Fruit fly (Drosophila melanogaster) whole organism, embryonic: Measurements from ENCODE around the gene CG33268.

Source experiments
- Aef1 ChIP-seq: fragments of 200-800 bp; sonication (Bioruptor generic); IDR thresholded peaks from 3 replicates; pipeline ENCODE4 v1.3.6; 2022; ENCODE audit warnings: missing biosample characterization, missing genetic modification characterization
- C15 ChIP-seq: fragments of 200-800 bp; sonication (Bioruptor generic); IDR thresholded peaks from 3 replicates; pipeline ENCODE4 v1.3.6; 2022; ENCODE audit warnings: missing biosample characterization, missing genetic modification characterization
- CG10267 ChIP-seq: fragments of 200-800 bp; sonication (Bioruptor generic); optimal IDR thresholded peaks from 2 replicates; lab custom pipeline; 2018; ENCODE audit warnings: missing biosample characterization, mild to moderate bottlenecking, missing genetic modification characterization, moderate library complexity
- CG10366 ChIP-seq: fragments of 200-800 bp; sonication (Bioruptor generic); IDR thresholded peaks from 2 replicates; pipeline ENCODE4 v1.3.6; 2022; ENCODE audit warnings: missing biosample characterization, missing genetic modification characterization
- CG10565 ChIP-seq: fragments of 200-800 bp; sonication (Bioruptor generic); optimal IDR thresholded peaks from 3 replicates; lab custom pipeline; 2016; ENCODE audit warnings: missing biosample characterization, mild to moderate bottlenecking, missing genetic modification characterization
- CG11696 ChIP-seq: fragments of 200-800 bp; sonication (Bioruptor generic); IDR thresholded peaks from 2 replicates; pipeline ENCODE4 v1.3.6; 2022; ENCODE audit warnings: missing biosample characterization, missing genetic modification characterization
- CG12659 ChIP-seq: fragments of 200-800 bp; sonication (Bioruptor generic); optimal IDR thresholded peaks from 3 replicates; lab custom pipeline; 2017; ENCODE audit warnings: mild to moderate bottlenecking, missing biosample characterization, missing genetic modification reagents, missing genetic modification characterization
- CG13123 ChIP-seq: fragments of 200-800 bp; sonication (Bioruptor generic); optimal IDR thresholded peaks from 2 replicates; lab custom pipeline; 2016; ENCODE audit warnings: missing biosample characterization, missing genetic modification characterization
- CG14014 ChIP-seq: fragments of 200-800 bp; sonication (Bioruptor generic); IDR thresholded peaks from 2 replicates; pipeline ENCODE4 v1.3.6; 2022; ENCODE audit warnings: missing biosample characterization, missing genetic modification characterization
- CG14050 ChIP-seq: fragments of 200-800 bp; sonication (Bioruptor generic); IDR thresholded peaks from 3 replicates; pipeline ENCODE4 v1.3.6; 2022; ENCODE audit warnings: missing biosample characterization, missing genetic modification characterization
- CG14667 ChIP-seq: fragments of 200-800 bp; sonication (Bioruptor generic); IDR thresholded peaks from 2 replicates; pipeline ENCODE4 v1.3.6; 2022; ENCODE audit warnings: missing biosample characterization, missing genetic modification characterization
- CG15696 ChIP-seq: fragments of 200-800 bp; sonication (Bioruptor generic); optimal IDR thresholded peaks from 2 replicates; lab custom pipeline; 2019; ENCODE audit warnings: missing biosample characterization, mild to moderate bottlenecking, missing genetic modification characterization, moderate library complexity
- CG16779 ChIP-seq: fragments of 200-800 bp; sonication (Bioruptor generic); IDR thresholded peaks from 2 replicates; pipeline ENCODE4 v1.3.6; 2022; ENCODE audit warnings: missing biosample characterization, missing genetic modification characterization
- CG17361 ChIP-seq: fragments of 200-800 bp; sonication (Bioruptor generic); IDR thresholded peaks from 3 replicates; pipeline ENCODE4 v1.3.6; 2022; ENCODE audit warnings: missing biosample characterization, missing genetic modification characterization
- CG17385 ChIP-seq: fragments of 200-800 bp; sonication (Bioruptor generic); optimal IDR thresholded peaks from 3 replicates; lab custom pipeline; 2018; ENCODE audit warnings: missing biosample characterization, mild to moderate bottlenecking, missing genetic modification characterization
- CG18599 ChIP-seq: fragments of 200-800 bp; sonication (Bioruptor generic); optimal IDR thresholded peaks from 3 replicates; lab custom pipeline; 2017; ENCODE audit warnings: missing biosample characterization, missing genetic modification characterization, mild to moderate bottlenecking, moderate library complexity, missing genetic modification reagents
- CG2199 ChIP-seq: fragments of 200-800 bp; sonication (Bioruptor generic); IDR thresholded peaks from 3 replicates; pipeline ENCODE4 v1.3.6; 2022; ENCODE audit warnings: missing biosample characterization, missing genetic modification characterization
- CG31365 ChIP-seq: fragments of 200-800 bp; sonication (Bioruptor generic); optimal IDR thresholded peaks from 2 replicates; lab custom pipeline; 2018; ENCODE audit warnings: missing biosample characterization, mild to moderate bottlenecking, missing genetic modification characterization
- CG33213 ChIP-seq: fragments of 200-800 bp; sonication (Bioruptor generic); optimal IDR thresholded peaks from 3 replicates; lab custom pipeline; 2016; ENCODE audit warnings: missing biosample characterization, missing genetic modification characterization
- CG34224 ChIP-seq: fragments of 200-800 bp; sonication (Bioruptor generic); IDR thresholded peaks from 3 replicates; pipeline ENCODE4 v1.3.6; 2022; ENCODE audit warnings: missing biosample characterization, missing genetic modification characterization; ENCODE audit not compliant: partially characterized antibody
- CG4617 ChIP-seq: fragments of 200-800 bp; sonication (Bioruptor generic); optimal IDR thresholded peaks from 3 replicates; lab custom pipeline; 2016; ENCODE audit warnings: missing biosample characterization, missing genetic modification characterization, borderline replicate concordance
- CG6254 ChIP-seq: fragments of 200-800 bp; sonication (Bioruptor generic); optimal IDR thresholded peaks from 3 replicates; lab custom pipeline; 2017; ENCODE audit warnings: mild to moderate bottlenecking, missing biosample characterization, missing genetic modification reagents, missing genetic modification characterization
- CG6683 ChIP-seq: fragments of 200-800 bp; sonication (Bioruptor generic); optimal IDR thresholded peaks from 2 replicates; lab custom pipeline; 2017; ENCODE audit warnings: missing biosample characterization, mild to moderate bottlenecking, missing genetic modification characterization, missing genetic modification reagents
- CG8290 ChIP-seq, 3 experiments: fragments of 200-800 bp; sonication (Bioruptor generic); optimal IDR thresholded peaks; 2 replicates each; lab custom pipeline; 2016 to 2019; ENCODE audit warnings: missing biosample characterization in 3 of 3, missing genetic modification characterization in 3 of 3, mild to moderate bottlenecking in 2 of 3, moderate library complexity in 1 of 3
- Chrac-16 ChIP-seq: fragments of 200-800 bp; sonication (Bioruptor generic); optimal IDR thresholded peaks from 3 replicates; lab custom pipeline; 2016; ENCODE audit warnings: missing biosample characterization, missing genetic modification characterization
- ERR ChIP-seq: fragments of 200-800 bp; sonication (Bioruptor generic); optimal IDR thresholded peaks from 2 replicates; lab custom pipeline; 2016; ENCODE audit warnings: missing biosample characterization, missing genetic modification characterization
- Ets97D ChIP-seq: fragments of 200-800 bp; sonication (Bioruptor generic); optimal IDR thresholded peaks from 3 replicates; lab custom pipeline; 2016; ENCODE audit warnings: missing biosample characterization, missing genetic modification characterization
- Fer2 ChIP-seq: fragments of 200-800 bp; sonication (Bioruptor generic); optimal IDR thresholded peaks from 2 replicates; lab custom pipeline; 2018; ENCODE audit warnings: missing biosample characterization, mild to moderate bottlenecking, missing genetic modification characterization, moderate library complexity
- Fer3 ChIP-seq: fragments of 200-800 bp; sonication (Bioruptor generic); optimal IDR thresholded peaks from 2 replicates; lab custom pipeline; 2018; ENCODE audit warnings: missing biosample characterization, mild to moderate bottlenecking, missing genetic modification characterization, moderate library complexity
- NC2β ChIP-seq: fragments of 200-800 bp; sonication (Bioruptor generic); optimal IDR thresholded peaks from 2 replicates; lab custom pipeline; 2016; ENCODE audit warnings: missing biosample characterization, missing genetic modification characterization
- NFAT ChIP-seq: fragments of 200-800 bp; sonication (Bioruptor generic); IDR thresholded peaks from 2 replicates; pipeline ENCODE4 v1.3.6; 2022; ENCODE audit warnings: missing biosample characterization, missing genetic modification characterization
- Oli ChIP-seq: fragments of 200-800 bp; sonication (Bioruptor generic); optimal IDR thresholded peaks from 2 replicates; lab custom pipeline; 2018; ENCODE audit warnings: missing biosample characterization, mild to moderate bottlenecking, missing genetic modification characterization, moderate library complexity
- Usf ChIP-seq: fragments of 200-800 bp; sonication (Bioruptor generic); optimal IDR thresholded peaks from 2 replicates; lab custom pipeline; 2017; ENCODE audit warnings: missing genotype, missing biosample characterization, missing genetic modification characterization
- YL-1 ChIP-seq: fragments of 200-800 bp; sonication (Bioruptor generic); optimal IDR thresholded peaks from 3 replicates; lab custom pipeline; 2017; ENCODE audit warnings: missing biosample characterization, mild to moderate bottlenecking, missing genetic modification characterization
- cas ChIP-seq: fragments of 200-800 bp; sonication (Bioruptor generic); IDR thresholded peaks from 2 replicates; pipeline ENCODE4 v1.3.6; 2022; ENCODE audit warnings: missing biosample characterization, missing genetic modification characterization
- chm ChIP-seq: fragments of 200-800 bp; sonication (Bioruptor generic); IDR thresholded peaks from 2 replicates; pipeline ENCODE4 v1.3.6; 2022; ENCODE audit warnings: missing biosample characterization, missing genetic modification characterization
- dimm ChIP-seq: fragments of 200-800 bp; sonication (Bioruptor generic); IDR thresholded peaks from 2 replicates; pipeline ENCODE4 v1.3.6; 2022; ENCODE audit warnings: missing biosample characterization, missing genetic modification characterization
- dmrt11E ChIP-seq: fragments of 200-800 bp; sonication (Bioruptor generic); optimal IDR thresholded peaks from 3 replicates; lab custom pipeline; 2018; ENCODE audit warnings: missing biosample characterization, mild to moderate bottlenecking, missing genetic modification characterization, moderate library complexity
- esg ChIP-seq: fragments of 200-800 bp; sonication (Bioruptor generic); conservative IDR thresholded peaks from 2 replicates; pipeline ENCODE4 v1.3.6; 2022; ENCODE audit warnings: missing biosample characterization, missing genetic modification characterization
- fd64A ChIP-seq: fragments of 200-800 bp; sonication (Bioruptor generic); optimal IDR thresholded peaks from 3 replicates; lab custom pipeline; 2018; ENCODE audit warnings: missing biosample characterization, mild to moderate bottlenecking, missing genetic modification characterization
- ham ChIP-seq: fragments of 200-800 bp; sonication (Bioruptor generic); IDR thresholded peaks from 2 replicates; pipeline ENCODE4 v1.3.6; 2022; ENCODE audit warnings: missing biosample characterization, missing genetic modification characterization
- jumu ChIP-seq: fragments of 200-800 bp; sonication (Bioruptor generic); optimal IDR thresholded peaks from 3 replicates; lab custom pipeline; 2016; ENCODE audit warnings: missing biosample characterization, missing genetic modification characterization
- klu ChIP-seq: fragments of 200-800 bp; sonication (Bioruptor generic); IDR thresholded peaks from 2 replicates; pipeline ENCODE4 v1.3.6; 2022; ENCODE audit warnings: missing biosample characterization, missing genetic modification characterization
- lilli ChIP-seq: fragments of 200-800 bp; sonication (Bioruptor generic); optimal IDR thresholded peaks from 3 replicates; lab custom pipeline; 2016; ENCODE audit warnings: missing biosample characterization, missing genetic modification characterization
- nerfin-1 ChIP-seq: fragments of 200-800 bp; sonication (Bioruptor generic); optimal IDR thresholded peaks from 3 replicates; lab custom pipeline; 2019; ENCODE audit warnings: missing biosample characterization, mild to moderate bottlenecking, missing genetic modification characterization, moderate library complexity
- pzg ChIP-seq: fragments of 200-800 bp; sonication (Bioruptor generic); optimal IDR thresholded peaks from 3 replicates; lab custom pipeline; 2018; ENCODE audit warnings: missing biosample characterization, mild to moderate bottlenecking, missing genetic modification characterization, moderate library complexity
- run ChIP-seq: fragments of 200-800 bp; sonication (Bioruptor generic); optimal IDR thresholded peaks from 3 replicates; lab custom pipeline; 2018; ENCODE audit warnings: missing biosample characterization, mild to moderate bottlenecking, missing genetic modification characterization
- sens-2 ChIP-seq: fragments of 200-800 bp; sonication (Bioruptor generic); IDR thresholded peaks from 2 replicates; pipeline ENCODE4 v1.3.6; 2022; ENCODE audit warnings: missing biosample characterization, missing genetic modification characterization
- sima ChIP-seq: fragments of 200-800 bp; sonication (Bioruptor generic); optimal IDR thresholded peaks from 2 replicates; lab custom pipeline; 2016; ENCODE audit warnings: missing biosample characterization, missing genetic modification characterization
- ttk ChIP-seq: fragments of 200-800 bp; sonication (Bioruptor generic); IDR thresholded peaks from 2 replicates; pipeline ENCODE4 v2.1.2; 2022; ENCODE audit warnings: missing biosample characterization, missing genetic modification characterization
- zfh1 ChIP-seq: fragments of 200-800 bp; sonication (Bioruptor generic); IDR thresholded peaks from 3 replicates; pipeline ENCODE4 v1.3.6; 2022; ENCODE audit warnings: missing biosample characterization, missing genetic modification characterization

Gene CG33268

DNA sequence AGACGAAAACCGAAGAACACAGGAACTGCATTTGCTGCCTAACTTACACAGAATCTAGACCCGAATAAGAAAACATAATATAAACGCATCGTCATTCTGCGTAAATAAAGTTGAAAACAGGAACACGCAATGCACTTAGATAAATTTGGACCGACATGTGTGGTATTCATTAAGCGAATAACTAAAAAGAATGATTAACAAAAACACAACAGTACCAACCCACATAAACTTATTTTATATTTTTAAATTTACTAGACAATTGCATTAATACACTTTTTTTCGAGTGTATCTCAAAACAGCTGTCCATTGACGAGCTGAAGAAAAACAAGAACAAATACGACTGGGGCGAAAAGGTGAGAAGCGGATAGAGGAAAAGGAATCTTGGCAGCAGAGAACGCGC lies 36.7 kb downstream of the CG33268 start (continued):
- TF ChIP-seq CG12659 (GFP tag; lab: Kevin White, UChicago) = peak; percentile 72
- TF ChIP-seq esg (GFP tag; lab: Robert Waterston, UW) = peak; percentile 51
- peak; percentile 87 for TF ChIP-seq sens-2
- TF ChIP-seq jumu (GFP tag; lab: Kevin White, UChicago) = peak; percentile 66
- peak; percentile 94 for TF ChIP-seq zfh1
- TF ChIP-seq CG15696 (tag; lab: Kevin White, UChicago) = peak; percentile 96
- TF ChIP-seq ham (GFP tag; lab: Robert Waterston, UW) = no peak
- TF ChIP-seq dimm (GFP tag; lab: Robert Waterston, UW) = no peak
- peak; percentile 48 for TF ChIP-seq CG13123
- TF ChIP-seq klu (GFP tag; lab: Robert Waterston, UW) = peak; percentile 53; the same call in 1 of the 2 replicates
- peak; percentile 82; the same call in 1 of the 2 replicates for TF ChIP-seq chm (GFP tag; lab: Robert Waterston, UW)
- peak; percentile 91 for TF ChIP-seq CG17361 (GFP tag; lab: Robert Waterston, UW)
- TF ChIP-seq fd64A (GFP tag; lab: Kevin White, UChicago) = peak; percentile 74
- no peak for TF ChIP-seq sima (GFP tag; lab: Kevin White, UChicago)
- TF ChIP-seq CG10267 = peak; percentile 90
- peak; percentile 87 for TF ChIP-seq Chrac-16 (GFP tag; lab: Kevin White, UChicago)
- TF ChIP-seq CG6254 (GFP tag; lab: Kevin White, UChicago) = peak; percentile 93
- peak; percentile 62 for TF ChIP-seq CG14014
- no peak for TF ChIP-seq CG34224 (GFP tag; lab: Robert Waterston, UW)
- TF ChIP-seq NC2β (GFP tag; lab: Kevin White, UChicago) = peak; percentile 88
- no peak for TF ChIP-seq cas
- peak; percentile 77 for TF ChIP-seq CG18599 (GFP tag; lab: Kevin White, UChicago)
- peak; percentile 16 for TF ChIP-seq run
- TF ChIP-seq Oli = peak; percentile 84
- TF ChIP-seq ERR (GFP tag; lab: Kevin White, UChicago) = no peak
- TF ChIP-seq nerfin-1 (tag; lab: Kevin White, UChicago) = peak; percentile 79
- peak; percentile 60 for TF ChIP-seq CG14667 (GFP tag; lab: Robert Waterston, UW)
- peak; percentile 4 for TF ChIP-seq CG31365 (tag; lab: Kevin White, UChicago)
- 0 out of 3 replicates have a peak, but pooled peaks have one; percentile 7 for TF ChIP-seq C15 (GFP tag; lab: Robert Waterston, UW)
- peak; percentile 70 for TF ChIP-seq Usf (GFP tag; lab: Kevin White, UChicago)
- TF ChIP-seq Aef1 (GFP tag; lab: Robert Waterston, UW) = peak; percentile 36; the same call in 1 of the 3 replicates
- peak; percentile 97 for TF ChIP-seq dmrt11E (tag; lab: Kevin White, UChicago)
- TF ChIP-seq Fer3 (tag; lab: Kevin White, UChicago) = peak; percentile 64
- peak; percentile 76 for TF ChIP-seq CG17385 (GFP tag; lab: Kevin White, UChicago)
- no peak for TF ChIP-seq CG16779 (GFP tag; lab: Robert Waterston, UW)
- TF ChIP-seq Ets97D (GFP tag; lab: Kevin White, UChicago) = peak; percentile 33
- TF ChIP-seq CG2199 = no peak
- peak; percentile 87 for TF ChIP-seq CG8290 (GFP tag; optimal IDR thresholded peaks at IDR 0.05; lab: Kevin White, UChicago)
- peak; percentile 48 to 67 for TF ChIP-seq CG8290 (tag; optimal IDR thresholded peaks at IDR 0.05; lab: Kevin White, UChicago)
- TF ChIP-seq lilli (GFP tag; lab: Kevin White, UChicago) = peak; percentile 77
- peak; percentile 65 for TF ChIP-seq ttk (GFP tag; lab: Robert Waterston, UW)
- no peak for TF ChIP-seq NFAT (GFP tag; lab: Robert Waterston, UW)
- TF ChIP-seq CG14050 = no peak
- TF ChIP-seq CG10366 = peak; percentile 73
- TF ChIP-seq CG6683 = peak; percentile 32
- TF ChIP-seq CG10565 = peak; percentile 64
- peak; percentile 6 for TF ChIP-seq YL-1 (GFP tag; lab: Kevin White, UChicago)
- peak; percentile 60 for TF ChIP-seq CG4617 (GFP tag; lab: Kevin White, UChicago)
- peak; percentile 67 for TF ChIP-seq CG11696 (GFP tag; lab: Robert Waterston, UW)
- no peak for TF ChIP-seq pzg (GFP tag; lab: Kevin White, UChicago)
- TF ChIP-seq CG33213 (GFP tag; lab: Kevin White, UChicago) = peak; percentile 64
- TF ChIP-seq Fer2 (tag; lab: Kevin White, UChicago) = no peak
